Worm (Caenorhabditis elegans): ENCODE data around the gene F59A6.11.

The F59A6.11 gene

ce11 chrII:4960690-4961089 lies 37.9 kb downstream of the F59A6.11 start (continued):
- TF ChIP-seq ama-1 (optimal IDR thresholded peaks at IDR 0.05), result no peak
- TF ChIP-seq nhr-77 (tag; optimal IDR thresholded peaks at IDR 0.05), result no peak
- no peak for TF ChIP-seq nhr-11 (tag; optimal IDR thresholded peaks at IDR 0.05)
- no peak for TF ChIP-seq ztf-11 (tag; optimal IDR thresholded peaks at IDR 0.05)
- no peak for TF ChIP-seq ceh-16 (tag; optimal IDR thresholded peaks at IDR 0.05)

- TF ChIP-seq lsy-12 (tag; optimal IDR thresholded peaks at IDR 0.05) (no peak), ZK546.5 (tag; optimal IDR thresholded peaks at IDR 0.05) (no peak), unc-62 (GFP tag; optimal IDR thresholded peaks at IDR 0.05) (no peak), nhr-28 (tag; optimal IDR thresholded peaks at IDR 0.05) (no peak), egl-27 (tag; optimal IDR thresholded peaks at IDR 0.05) (no peak), mdl-1 (tag; optimal IDR thresholded peaks at IDR 0.05) (no peak), egl-5 (tag; optimal IDR thresholded peaks at IDR 0.05) (no peak), snpc-4 (tag; optimal IDR thresholded peaks at IDR 0.05) (no peak), ceh-16 (tag; optimal IDR thresholded peaks at IDR 0.05) (no peak), lin-39 (tag; optimal IDR thresholded peaks at IDR 0.05) (peak; percentile 38), tbx-2 (tag; optimal IDR thresholded peaks at IDR 0.05) (no peak), nhr-67 (tag; optimal IDR thresholded peaks at IDR 0.05) (no peak), hmg-11 (tag; optimal IDR thresholded peaks at IDR 0.05) (peak; percentile 12), fkh-10 (GFP tag; optimal IDR thresholded peaks at IDR 0.05) (no peak), nhr-43 (tag; optimal IDR thresholded peaks at IDR 0.05; ENCODE audit: poor library complexity, severe bottlenecking) (no peak), aly-2 (tag; optimal IDR thresholded peaks at IDR 0.05) (no peak), ztf-11 (tag; optimal IDR thresholded peaks at IDR 0.05) (no peak), ama-1 (optimal IDR thresholded peaks at IDR 0.05) (no peak), sea-2 (GFP tag; optimal IDR thresholded peaks at IDR 0.05) (no peak), fkh-2 (tag; optimal IDR thresholded peaks at IDR 0.05) (no peak), ceh-82 (tag; optimal IDR thresholded peaks at IDR 0.05) (no peak), lin-15B (tag; optimal IDR thresholded peaks at IDR 0.05) (peak; percentile 49), eor-1 (tag; optimal IDR thresholded peaks at IDR 0.05) (no peak), nhr-237 (tag; optimal IDR thresholded peaks at IDR 0.05) (no peak), elt-2 (tag; optimal IDR thresholded peaks at IDR 0.05) (peak; percentile 15), zag-1 (tag; optimal IDR thresholded peaks at IDR 0.05) (no peak), unc-39 (tag; optimal IDR thresholded peaks at IDR 0.05) (no peak), nhr-25 (tag; optimal IDR thresholded peaks at IDR 0.05) (peak; percentile 28), jun-1 (tag; optimal IDR thresholded peaks at IDR 0.05) (no peak), nhr-23 (tag; optimal IDR thresholded peaks at IDR 0.05) (no peak), ceh-28 (tag; optimal IDR thresholded peaks at IDR 0.05) (no peak), mml-1 (tag; optimal IDR thresholded peaks at IDR 0.05) (no peak), ztf-4 (tag; optimal IDR thresholded peaks at IDR 0.05) (no peak), fos-1 (tag; optimal IDR thresholded peaks at IDR 0.05) (no peak), pha-4 (tag; optimal IDR thresholded peaks at IDR 0.05) (peak; percentile 42), R02D3.7 (tag; optimal IDR thresholded peaks at IDR 0.05) (no peak), elt-3 (tag; optimal IDR thresholded peaks at IDR 0.05) (no peak), nhr-12 (tag; optimal IDR thresholded peaks at IDR 0.05) (no peak), nhr-11 (tag; optimal IDR thresholded peaks at IDR 0.05) (no peak), ceh-9 (tag; optimal IDR thresholded peaks at IDR 0.05) (no peak), elt-1 (tag; optimal IDR thresholded peaks at IDR 0.05) (no peak), nhr-76 (tag; optimal IDR thresholded peaks at IDR 0.05) (no peak), nfya-1 (tag; optimal IDR thresholded peaks at IDR 0.05; ENCODE audit: insufficient read depth) (peak; percentile 15), daf-12 (tag; optimal IDR thresholded peaks at IDR 0.05) (no peak), nhr-77 (tag; optimal IDR thresholded peaks at IDR 0.05) (no peak), skn-1 (tag; optimal IDR thresholded peaks at IDR 0.05) (peak; percentile 34), pqm-1 (tag; optimal IDR thresholded peaks at IDR 0.05) (no peak)
Observed at ce11 chrII:4959719-4960118, 38.8 kb downstream of the F59A6.11 start, which contains the start of gene ulp-2. Gene ulp-2, minus strand, starts transcription at chrII:4959876.

Data from whole organism, L3 larva.